Worm (Caenorhabditis elegans): ENCODE measurements around the gene T26C11.9.

The T26C11.9 gene

DNA sequence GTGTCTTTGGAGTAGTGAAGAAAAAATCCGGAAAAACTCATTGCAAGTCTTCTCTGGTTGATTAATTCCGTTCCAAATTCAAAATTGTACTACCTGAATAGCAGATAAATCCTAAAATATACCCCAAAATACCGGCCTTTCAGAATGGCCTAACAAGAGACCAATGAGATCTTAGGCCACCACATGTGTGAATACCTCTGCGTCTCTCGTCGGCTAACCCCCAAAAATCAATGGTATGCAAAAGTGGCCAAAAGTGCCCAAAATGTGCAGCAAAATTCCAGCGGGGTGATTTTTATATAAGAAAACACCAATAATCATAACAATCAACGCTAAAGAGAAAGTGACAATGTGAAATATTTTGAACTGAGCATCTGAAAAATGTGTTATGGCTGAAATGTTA is at the start of gene T26C11.9:
Gene T26C11.9 (minus strand): TSS at position 254 of the 400 bp plus-strand sequence.
- TF ChIP-seq unc-62 (GFP tag; optimal IDR thresholded peaks at IDR 0.05): no peak

DNA sequence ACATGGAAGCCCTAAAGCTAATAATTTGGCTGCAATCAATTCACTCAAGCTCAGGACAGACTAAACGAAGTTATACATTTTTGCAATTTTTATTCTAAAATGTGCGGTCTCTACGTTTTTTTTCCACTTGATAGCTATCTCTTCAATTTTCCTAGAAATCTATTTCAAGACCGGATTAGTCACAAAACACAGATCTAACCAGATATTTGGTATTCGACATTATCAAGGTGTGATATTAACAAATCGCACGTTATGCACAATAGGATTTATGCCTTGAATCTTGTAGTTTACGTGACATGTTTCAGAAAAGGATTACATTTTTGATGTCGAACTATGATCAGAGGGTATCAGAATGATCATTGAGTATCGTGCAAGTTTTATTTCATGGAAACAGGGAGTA is 47.8 kb upstream of the T26C11.9 start:
- no peak for TF ChIP-seq unc-62 (GFP tag; optimal IDR thresholded peaks at IDR 0.05)

DNA sequence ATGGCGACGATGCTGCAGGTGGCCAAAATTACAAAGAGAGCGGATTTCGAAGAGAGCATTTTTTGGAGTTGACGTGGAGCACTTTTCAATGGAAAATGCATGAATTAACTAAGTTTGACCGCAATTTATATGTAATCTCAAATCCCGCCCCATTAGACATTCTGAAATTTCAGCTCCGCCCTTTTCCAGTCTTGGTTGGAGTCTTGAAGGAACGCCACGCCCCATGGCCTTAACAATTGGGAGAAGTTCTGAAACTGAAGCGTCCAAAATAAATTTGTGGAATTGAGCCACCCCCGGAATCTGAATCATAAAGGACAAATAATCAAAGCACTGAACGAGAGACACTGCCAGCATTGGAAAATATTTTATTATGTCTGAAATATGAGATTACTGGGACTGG is 43.6 kb upstream of the T26C11.9 start, which contains the start of gene B0294.1:
Gene B0294.1 (minus strand): TSS at position 101 of the 400 bp plus-strand sequence.
- no peak for TF ChIP-seq unc-62 (GFP tag; optimal IDR thresholded peaks at IDR 0.05)

DNA sequence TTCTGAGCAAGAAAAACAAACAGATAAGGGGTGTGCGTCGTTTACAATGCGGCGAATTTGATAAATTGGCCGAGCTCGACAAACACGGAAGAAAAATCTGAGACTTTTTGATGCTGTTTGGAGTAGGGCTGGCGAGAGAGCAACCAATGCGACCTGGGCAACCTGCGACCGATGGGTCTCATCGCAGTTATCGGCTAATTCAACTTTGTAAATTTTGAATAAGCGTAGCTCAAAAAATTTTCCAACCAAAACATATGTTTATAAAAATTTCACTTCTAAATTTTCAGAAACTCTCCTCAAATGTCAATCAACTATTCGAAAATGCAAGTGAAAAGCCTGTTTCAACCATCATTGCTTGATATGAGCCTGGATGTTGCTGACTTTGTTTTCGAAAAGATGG is 38.2 kb upstream of the T26C11.9 start, which contains the start of gene B0294.3:
Gene B0294.3 (plus strand): TSS at position 301 of the 400 bp plus-strand sequence.
- TF ChIP-seq unc-62 (GFP tag; optimal IDR thresholded peaks at IDR 0.05): no peak

- TF ChIP-seq unc-62 (GFP tag; optimal IDR thresholded peaks at IDR 0.05): no peak
Observed at ce11 chrX:1890817-1891216, 37.2 kb upstream of the T26C11.9 start.

ce11 chrX:1888445-1889035 is 34.9 kb upstream of the T26C11.9 start:
- TF ChIP-seq unc-62 (GFP tag; optimal IDR thresholded peaks at IDR 0.05): no peak

ce11 chrX:1880665-1881064 is 27.0 kb upstream of the T26C11.9 start:
- no peak for TF ChIP-seq unc-62 (GFP tag; optimal IDR thresholded peaks at IDR 0.05)

DNA sequence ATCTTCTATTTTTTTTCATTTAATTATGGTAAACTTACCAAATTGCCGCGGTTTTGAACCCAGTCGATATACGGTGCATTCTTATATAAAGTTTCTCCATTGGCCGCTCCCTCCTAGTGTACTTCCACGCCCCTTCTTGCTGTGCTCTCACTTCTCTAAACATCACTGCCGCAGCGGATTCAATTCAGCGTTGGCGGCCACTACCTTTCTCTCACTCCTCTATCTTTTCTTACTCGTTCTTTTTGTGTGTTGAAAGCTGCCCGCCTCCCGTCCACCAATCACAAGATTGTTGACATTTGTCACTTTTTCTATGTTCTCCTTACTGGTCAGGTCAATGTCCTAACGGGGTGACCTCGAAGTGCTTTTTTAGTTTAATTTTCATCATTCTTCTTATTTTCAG is 17.3 kb upstream of the T26C11.9 start:
- no peak for TF ChIP-seq unc-62 (GFP tag; optimal IDR thresholded peaks at IDR 0.05)

ce11 chrX:1864946-1865345 is 11.3 kb upstream of the T26C11.9 start, which contains the start of gene tbx-41:
tbx-41 (plus strand) TSS chrX:1865246.
- no peak for TF ChIP-seq unc-62 (GFP tag; optimal IDR thresholded peaks at IDR 0.05)

DNA sequence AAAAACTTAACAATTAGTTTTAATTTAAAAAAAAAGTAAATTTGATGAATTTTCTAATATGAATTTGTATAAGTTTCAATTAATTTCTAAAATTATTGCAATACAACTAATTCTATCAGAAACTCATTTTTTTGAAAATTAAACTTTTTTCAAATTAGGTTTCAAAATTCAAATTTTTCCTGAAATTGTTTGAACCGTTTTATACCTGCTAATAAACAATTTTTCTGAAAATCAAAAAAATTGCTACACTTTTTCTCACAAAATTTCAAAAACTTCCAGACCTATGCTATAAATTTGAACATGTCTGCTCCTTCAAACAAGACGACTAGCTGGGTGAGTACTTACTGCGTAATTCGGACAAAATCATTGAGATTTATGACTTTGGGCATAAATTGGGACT is 6.8 kb upstream of the T26C11.9 start, which contains the start of gene T26C11.8:
Gene T26C11.8 (plus strand): TSS at position 301 of the 400 bp plus-strand sequence.
- TF ChIP-seq unc-62 (GFP tag; optimal IDR thresholded peaks at IDR 0.05): no peak

DNA sequence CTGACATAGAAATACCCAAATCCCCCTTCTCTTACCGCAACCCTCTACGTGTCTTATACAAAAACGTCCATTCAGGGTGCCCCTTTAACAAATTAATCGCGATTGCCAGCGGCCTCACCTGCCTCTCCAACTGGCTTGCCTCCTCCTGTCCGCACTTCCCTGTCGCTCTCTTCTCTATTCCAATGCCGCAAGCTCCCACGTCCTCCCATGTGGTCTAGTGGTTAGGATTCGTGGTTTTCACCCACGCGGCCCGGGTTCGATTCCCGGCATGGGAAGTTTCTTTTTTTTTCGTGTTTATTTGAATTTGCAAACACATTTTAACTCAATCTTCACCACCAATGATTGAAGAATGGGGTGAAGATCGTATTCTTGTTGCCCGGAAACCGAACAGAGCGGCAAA is 5.0 kb upstream of the T26C11.9 start:
- TF ChIP-seq unc-62 (GFP tag; optimal IDR thresholded peaks at IDR 0.05): no peak

DNA sequence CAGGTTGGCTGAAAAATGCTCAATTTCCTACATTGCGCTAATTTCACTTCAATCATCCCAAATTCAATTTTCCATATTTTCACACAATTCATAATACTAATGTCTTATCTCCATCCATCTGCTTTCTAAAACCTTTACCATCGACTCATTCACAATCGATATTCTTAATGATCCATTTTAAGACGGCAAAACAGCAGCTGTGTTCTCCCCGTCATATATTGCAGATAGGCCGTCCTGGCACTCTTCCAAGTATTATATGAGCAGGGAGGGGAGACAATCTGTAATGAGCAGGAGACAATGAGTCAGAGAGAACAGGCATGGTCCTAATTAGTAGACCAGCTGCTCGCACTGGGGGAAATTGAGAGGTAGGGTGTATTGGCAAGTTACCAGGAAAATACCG is 4.1 kb upstream of the T26C11.9 start:
- TF ChIP-seq unc-62 (GFP tag; optimal IDR thresholded peaks at IDR 0.05): no peak

DNA sequence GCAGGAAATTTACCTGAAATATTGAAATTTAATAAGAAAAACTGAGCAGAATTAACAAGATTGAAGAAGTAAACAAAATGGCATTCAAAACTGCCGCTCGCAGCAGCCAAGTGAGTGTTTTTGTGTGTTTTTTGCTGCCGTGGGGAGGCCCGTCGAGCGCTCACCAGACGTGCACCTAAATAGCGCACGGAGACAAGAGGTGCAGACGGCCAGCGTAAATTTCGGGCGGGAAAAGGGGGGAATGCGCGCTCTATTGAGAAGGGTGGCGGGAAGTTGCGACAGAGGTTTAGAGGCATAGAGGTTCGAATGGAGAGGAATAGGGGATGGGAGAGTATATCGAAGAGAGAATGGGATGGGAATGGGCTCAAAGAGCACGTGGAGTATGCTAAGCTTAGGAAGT is 2.5 kb upstream of the T26C11.9 start, which contains the start of gene ceh-39:
Gene ceh-39 (minus strand): TSS at position 13 of the 400 bp plus-strand sequence.
- TF ChIP-seq unc-62 (GFP tag; optimal IDR thresholded peaks at IDR 0.05): no peak

DNA sequence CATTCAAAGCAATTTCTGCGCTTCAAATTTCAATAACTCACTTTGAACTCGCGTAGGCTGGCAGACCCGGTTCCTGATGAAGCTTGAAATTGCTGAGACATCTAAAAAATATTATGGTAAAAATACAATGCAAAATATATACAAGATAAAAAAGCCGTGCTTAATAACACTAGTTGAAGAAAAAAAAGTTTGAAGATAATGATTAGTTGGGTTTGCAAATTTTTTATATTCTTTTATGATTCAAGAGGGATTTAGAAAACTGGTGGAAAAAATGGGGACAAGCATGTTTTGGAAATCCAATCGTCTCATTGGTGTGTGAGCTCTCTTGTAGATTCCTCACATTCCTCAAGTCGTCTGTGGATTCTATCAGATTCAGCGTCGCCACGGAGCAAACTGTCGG is 1.0 kb downstream of the T26C11.9 start, which contains the start of gene ceh-21:
Gene ceh-21 (minus strand): TSS at position 101 of the 400 bp plus-strand sequence.
- no peak for TF ChIP-seq unc-62 (GFP tag; optimal IDR thresholded peaks at IDR 0.05)

DNA sequence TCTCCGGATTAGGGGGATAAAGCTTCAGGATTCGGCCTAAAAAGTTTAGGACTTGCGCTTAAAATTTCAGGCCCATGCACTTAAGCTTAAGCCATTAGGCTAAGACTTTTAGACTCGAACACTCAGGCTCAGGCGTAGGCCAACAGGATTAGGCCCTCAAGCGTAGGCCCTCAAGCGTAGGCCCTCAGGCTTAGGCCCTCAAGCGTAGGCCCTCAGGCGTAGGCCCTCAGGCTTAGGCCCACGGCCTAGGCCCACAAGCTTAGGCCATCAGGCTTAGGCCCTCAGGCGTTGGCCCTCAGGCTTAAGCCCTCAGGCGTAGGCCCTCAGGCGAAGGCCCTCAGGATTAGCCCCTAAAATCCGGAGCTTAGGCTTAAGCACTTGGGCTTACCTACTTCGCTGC is 3.1 kb downstream of the T26C11.9 start:
- TF ChIP-seq unc-62 (GFP tag; optimal IDR thresholded peaks at IDR 0.05): no peak

DNA sequence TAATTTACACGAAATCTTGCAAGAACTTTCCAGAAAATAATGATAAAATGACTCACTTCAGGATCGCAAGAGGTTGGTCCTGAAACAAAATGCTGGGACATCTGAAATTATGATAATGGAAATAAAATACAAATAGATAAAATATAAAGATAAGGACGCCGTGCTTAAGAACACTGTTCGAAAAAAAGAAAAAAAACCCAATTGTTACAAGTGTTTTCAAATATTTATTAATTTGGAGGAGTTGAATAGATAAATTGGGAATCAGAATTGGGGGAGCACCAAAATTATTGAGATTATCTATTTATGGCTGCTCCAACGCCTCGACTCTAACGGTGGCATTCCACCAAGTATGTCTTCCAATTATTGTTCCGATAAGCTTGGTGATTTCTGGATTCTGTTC is 5.1 kb downstream of the T26C11.9 start, which contains the start of gene ceh-41:
Gene ceh-41 (minus strand): TSS at position 101 of the 400 bp plus-strand sequence.
- no peak for TF ChIP-seq unc-62 (GFP tag; optimal IDR thresholded peaks at IDR 0.05)

- TF ChIP-seq unc-62 (GFP tag; optimal IDR thresholded peaks at IDR 0.05): no peak
Observed at ce11 chrX:1847685-1848084, 6.0 kb downstream of the T26C11.9 start.
